Fruit fly (Drosophila melanogaster): ENCODE data around the gene Daxx.

The Daxx gene

dm6 chr2L:6455955-6456599, 24.7 kb upstream of the Daxx start, which contains the start of gene frj (continued):
- TF ChIP-seq dmrt99B (tag; optimal IDR thresholded peaks at IDR 0.05): peak; percentile 53
- peak; percentile 83 for TF ChIP-seq Xbp1 (GFP tag; optimal IDR thresholded peaks at IDR 0.05)
- peak; percentile 90 for TF ChIP-seq row (GFP tag; IDR thresholded peaks at IDR 0.05)
- TF ChIP-seq Bteb2 (GFP tag; optimal IDR thresholded peaks at IDR 0.05): peak; percentile 33
- TF ChIP-seq Pdp1 (GFP tag; optimal IDR thresholded peaks at IDR 0.05): peak; percentile 56 to 65
- TF ChIP-seq H2.0 (GFP tag; IDR thresholded peaks at IDR 0.05): peak; percentile 56
- no peak for TF ChIP-seq CG11560 (tag; IDR thresholded peaks at IDR 0.05)
- TF ChIP-seq CG6254 (GFP tag; optimal IDR thresholded peaks at IDR 0.05): peak; percentile 10
- 0 out of 2 replicates have a peak, but pooled peaks have one; percentile 13 for TF ChIP-seq nerfin-2 (GFP tag; IDR thresholded peaks at IDR 0.05; ENCODE audit: partially characterized antibody)
- peak; percentile 74; the same call in 2 of the 3 replicates for TF ChIP-seq ken (GFP tag; IDR thresholded peaks at IDR 0.05)
- peak; percentile 51 for TF ChIP-seq Dref (GFP tag; IDR thresholded peaks at IDR 0.05)
- TF ChIP-seq hkb (optimal IDR thresholded peaks at IDR 0.05): peak; percentile 55
- TF ChIP-seq hkb (GFP tag; IDR thresholded peaks at IDR 0.05): peak; percentile 28; the same call in 1 of the 2 replicates
- TF ChIP-seq Opbp (GFP tag; IDR thresholded peaks at IDR 0.05; ENCODE audit: partially characterized antibody): peak; percentile 63
- TF ChIP-seq CG17802 (tag; optimal IDR thresholded peaks at IDR 0.05): peak; percentile 95
- TF ChIP-seq Atf-2 (GFP tag; optimal IDR thresholded peaks at IDR 0.05): peak; percentile 45
- peak; percentile 46 for TF ChIP-seq CG31388 (GFP tag; optimal IDR thresholded peaks at IDR 0.05)
- TF ChIP-seq CG11723 (GFP tag; optimal IDR thresholded peaks at IDR 0.05): peak; percentile 9
- no peak for TF ChIP-seq Sox100B (GFP tag; optimal IDR thresholded peaks at IDR 0.05)
- peak; percentile 72; the same call in 2 of the 3 replicates for TF ChIP-seq CG16813 (GFP tag; IDR thresholded peaks at IDR 0.05; ENCODE audit: partially characterized antibody)
- TF ChIP-seq inv (GFP tag; IDR thresholded peaks at IDR 0.05; ENCODE audit: partially characterized antibody): peak; percentile 52; the same call in 1 of the 2 replicates
- TF ChIP-seq CG6175 (GFP tag; IDR thresholded peaks at IDR 0.05): 0 out of 3 replicates have a peak, but pooled peaks have one; percentile 41
- no peak for TF ChIP-seq NK7.1 (GFP tag; optimal IDR thresholded peaks at IDR 0.05)
- TF ChIP-seq CG8359 (GFP tag; optimal IDR thresholded peaks at IDR 0.05; ENCODE audit: borderline replicate concordance): no peak
- 0 out of 3 replicates have a peak, but pooled peaks have one; percentile 38 for TF ChIP-seq CG34224 (GFP tag; IDR thresholded peaks at IDR 0.05; ENCODE audit: partially characterized antibody)
- TF ChIP-seq Lhr (GFP tag; optimal IDR thresholded peaks at IDR 0.05): peak; percentile 92
- TF ChIP-seq aop (GFP tag; IDR thresholded peaks at IDR 0.05): peak; percentile 31; the same call in 1 of the 2 replicates
- peak; percentile 48 for TF ChIP-seq CG10959 (GFP tag; IDR thresholded peaks at IDR 0.05)
- TF ChIP-seq Atf3 (GFP tag; optimal IDR thresholded peaks at IDR 0.05): peak; percentile 60
- peak; percentile 75 for TF ChIP-seq CG9727 (GFP tag; optimal IDR thresholded peaks at IDR 0.05)
- peak; percentile 55 for TF ChIP-seq Blimp-1 (GFP tag; optimal IDR thresholded peaks at IDR 0.05)
- TF ChIP-seq CG10462 (GFP tag; optimal IDR thresholded peaks at IDR 0.05): peak; percentile 29
- no peak for TF ChIP-seq CG33557 (GFP tag; optimal IDR thresholded peaks at IDR 0.05)
- TF ChIP-seq ci (GFP tag; IDR thresholded peaks at IDR 0.05): peak; percentile 57
- TF ChIP-seq nerfin-1 (tag; optimal IDR thresholded peaks at IDR 0.05): peak; percentile 71
- peak; percentile 45 for TF ChIP-seq CG8388 (GFP tag; optimal IDR thresholded peaks at IDR 0.05)
- TF ChIP-seq CG14441 (GFP tag; IDR thresholded peaks at IDR 0.05): peak; percentile 70
- peak; percentile 24 for TF ChIP-seq CG11398 (GFP tag; optimal IDR thresholded peaks at IDR 0.05)
- peak; percentile 19 for TF ChIP-seq Deaf1 (tag; optimal IDR thresholded peaks at IDR 0.05)
- TF ChIP-seq ewg (GFP tag; optimal IDR thresholded peaks at IDR 0.05): peak; percentile 52
- TF ChIP-seq Poxn (GFP tag; IDR thresholded peaks at IDR 0.05): no peak
- peak; percentile 73 for TF ChIP-seq zen (tag; optimal IDR thresholded peaks at IDR 0.05)
- TF ChIP-seq CG13296 (GFP tag; optimal IDR thresholded peaks at IDR 0.05): peak; percentile 4
- TF ChIP-seq onecut (GFP tag; IDR thresholded peaks at IDR 0.05): peak; percentile 66
- TF ChIP-seq CG14710 (tag; optimal IDR thresholded peaks at IDR 0.05): peak; percentile 97
- peak; percentile 70 for TF ChIP-seq sob (GFP tag; IDR thresholded peaks at IDR 0.05)
- peak; percentile 54 for TF ChIP-seq NC2β (GFP tag; optimal IDR thresholded peaks at IDR 0.05)
- TF ChIP-seq Dp (GFP tag; optimal IDR thresholded peaks at IDR 0.05): peak; percentile 45

Data from whole organism, embryonic.